Worm (Caenorhabditis elegans) whole organism, midembryonic: ENCODE measurements around the gene hira-1.

Experiments
- T22C8.4 ChIP-seq: fragments of 200-800 bp; sonication (Bioruptor generic); IDR thresholded peaks from 2 replicates; pipeline ENCODE4 v1.3.6; 2022; ENCODE audit warnings: missing genetic modification characterization, missing compliant biosample characterization
- cog-1 ChIP-seq: sonication (generic microtip); optimal IDR thresholded peaks from 2 replicates; lab custom pipeline; 2016; ENCODE audit warnings: missing genetic modification characterization, missing compliant biosample characterization
- flt-1 ChIP-seq: fragments of 200-800 bp; sonication (Bioruptor generic); IDR thresholded peaks from 2 replicates; pipeline ENCODE4 v1.3.6; 2022; ENCODE audit warnings: missing genetic modification characterization, missing compliant biosample characterization
- klf-2 ChIP-seq: fragments of 200-800 bp; sonication (Bioruptor generic); conservative IDR thresholded peaks from 2 replicates; pipeline ENCODE4 v1.3.6; 2022; ENCODE audit warnings: missing genetic modification reagents, missing genetic modification characterization, missing compliant biosample characterization
- med-1 ChIP-seq: sonication (generic microtip); optimal IDR thresholded peaks from 2 replicates; lab custom pipeline; 2017; ENCODE audit warnings: missing genetic modification characterization, mild to moderate bottlenecking, missing compliant biosample characterization, antibody characterized with exemption, missing genetic modification reagents; ENCODE audit not compliant: insufficient read depth
- ref-1 ChIP-seq: fragments of 200-800 bp; sonication (Bioruptor generic); conservative IDR thresholded peaks from 2 replicates; pipeline ENCODE4 v1.3.6; 2022; ENCODE audit warnings: missing genetic modification reagents, missing genetic modification characterization, missing compliant biosample characterization
- tab-1 ChIP-seq: fragments of 200-800 bp; sonication (Bioruptor generic); IDR thresholded peaks from 2 replicates; pipeline ENCODE4 v1.3.6; 2022; ENCODE audit warnings: missing genetic modification characterization, missing compliant biosample characterization
- ztf-23 ChIP-seq: fragments of 200-800 bp; sonication (Bioruptor generic); IDR thresholded peaks from 2 replicates; pipeline ENCODE4 v1.3.6; 2022; ENCODE audit warnings: missing genetic modification reagents, missing genetic modification characterization, missing compliant biosample characterization
- ztf-29 ChIP-seq: fragments of 200-800 bp; sonication (Bioruptor generic); IDR thresholded peaks from 2 replicates; pipeline ENCODE4 v1.3.6; 2022; ENCODE audit warnings: missing genetic modification reagents, missing genetic modification characterization, missing compliant biosample characterization

Gene hira-1

ce11 chrIII:5217511-5217910 lies 26.6 kb downstream of the hira-1 start, which contains the start of gene cutl-19:
cutl-19 (minus strand) TSS chrIII:5217611.
- TF ChIP-seq flt-1 (GFP tag; lab: Robert Waterston, UW) (no peak), ztf-29 (GFP tag; lab: Robert Waterston, UW) (no peak), klf-2 (GFP tag; lab: Robert Waterston, UW) (no peak), med-1 (GFP tag; lab: Kevin White, UChicago) (no peak), T22C8.4 (GFP tag; lab: Robert Waterston, UW) (no peak), ref-1 (GFP tag; lab: Robert Waterston, UW) (no peak), tab-1 (GFP tag; lab: Robert Waterston, UW) (no peak), cog-1 (no peak), ztf-23 (GFP tag; lab: Robert Waterston, UW) (no peak)

DNA sequence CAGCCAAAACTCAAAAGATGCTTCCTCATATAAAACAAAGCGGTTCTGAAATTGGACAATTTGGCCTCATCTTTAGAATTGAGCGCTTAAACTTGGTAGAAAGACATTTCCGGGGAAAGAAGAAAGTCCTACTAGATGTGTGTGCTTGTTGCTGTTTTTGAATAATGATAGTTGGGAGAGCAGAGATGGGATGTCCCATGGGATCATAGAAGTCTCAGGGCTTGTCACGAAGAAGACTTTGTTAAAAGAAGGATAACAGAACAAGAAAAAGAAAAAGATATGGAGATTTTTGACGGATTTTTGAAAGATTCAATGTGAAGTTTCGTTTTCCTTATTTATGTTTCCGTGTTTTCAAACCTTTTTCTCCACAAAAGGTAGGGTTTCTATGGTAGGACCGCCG lies 27.8 kb downstream of the hira-1 start, which contains the start of gene ZC155.2:
TSS of gene ZC155.2 (plus strand) at position 301 of the 400 bp plus-strand sequence.
- TF ChIP-seq flt-1 (GFP tag; lab: Robert Waterston, UW) = no peak

- TF ChIP-seq med-1 (GFP tag; lab: Kevin White, UChicago) = no peak
- TF ChIP-seq ref-1 (GFP tag; lab: Robert Waterston, UW) = no peak
- no peak for TF ChIP-seq ztf-29 (GFP tag; lab: Robert Waterston, UW)
- no peak for TF ChIP-seq klf-2 (GFP tag; lab: Robert Waterston, UW)
- no peak for TF ChIP-seq flt-1 (GFP tag; lab: Robert Waterston, UW)
- no peak for TF ChIP-seq tab-1 (GFP tag; lab: Robert Waterston, UW)
- TF ChIP-seq T22C8.4 (GFP tag; lab: Robert Waterston, UW) = no peak
- TF ChIP-seq cog-1 = no peak
- TF ChIP-seq ztf-23 (GFP tag; lab: Robert Waterston, UW) = no peak
Observed at ce11 chrIII:5221820-5222219, 30.9 kb downstream of the hira-1 start.

- TF ChIP-seq T22C8.4 (GFP tag; lab: Robert Waterston, UW) (no peak), ref-1 (GFP tag; lab: Robert Waterston, UW) (no peak), ztf-29 (GFP tag; lab: Robert Waterston, UW) (no peak), flt-1 (GFP tag; lab: Robert Waterston, UW) (no peak), ztf-23 (GFP tag; lab: Robert Waterston, UW) (no peak), med-1 (GFP tag; lab: Kevin White, UChicago) (no peak), klf-2 (GFP tag; lab: Robert Waterston, UW) (no peak), cog-1 (no peak), tab-1 (GFP tag; lab: Robert Waterston, UW) (no peak)
Observed at ce11 chrIII:5222777-5223176, 31.9 kb downstream of the hira-1 start.

DNA sequence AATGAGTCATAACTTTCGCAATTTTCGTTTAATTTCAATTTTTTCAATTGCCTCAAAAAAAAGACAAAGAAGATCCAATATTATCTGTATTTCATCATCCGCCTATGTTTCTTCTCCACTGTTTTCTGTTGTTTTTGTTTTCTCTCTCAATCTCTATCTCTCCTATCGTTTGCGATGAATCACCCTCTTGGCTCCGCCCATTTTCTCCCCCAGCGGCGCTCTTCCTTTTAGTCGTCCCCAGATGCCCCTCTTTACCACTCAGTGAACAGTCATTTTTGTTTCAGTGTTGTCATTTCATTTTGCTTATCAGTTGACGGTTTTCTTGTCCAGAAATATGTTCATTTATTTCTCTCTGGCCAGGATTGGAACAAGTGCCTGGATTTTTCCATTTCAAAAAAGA lies 34.0 kb downstream of the hira-1 start:
- TF ChIP-seq tab-1 (GFP tag; lab: Robert Waterston, UW) = no peak
- no peak for TF ChIP-seq med-1 (GFP tag; lab: Kevin White, UChicago)
- no peak for TF ChIP-seq klf-2 (GFP tag; lab: Robert Waterston, UW)
- TF ChIP-seq ref-1 (GFP tag; lab: Robert Waterston, UW) = no peak
- TF ChIP-seq T22C8.4 (GFP tag; lab: Robert Waterston, UW) = no peak
- no peak for TF ChIP-seq flt-1 (GFP tag; lab: Robert Waterston, UW)
- no peak for TF ChIP-seq ztf-23 (GFP tag; lab: Robert Waterston, UW)
- no peak for TF ChIP-seq ztf-29 (GFP tag; lab: Robert Waterston, UW)
- no peak for TF ChIP-seq cog-1

DNA sequence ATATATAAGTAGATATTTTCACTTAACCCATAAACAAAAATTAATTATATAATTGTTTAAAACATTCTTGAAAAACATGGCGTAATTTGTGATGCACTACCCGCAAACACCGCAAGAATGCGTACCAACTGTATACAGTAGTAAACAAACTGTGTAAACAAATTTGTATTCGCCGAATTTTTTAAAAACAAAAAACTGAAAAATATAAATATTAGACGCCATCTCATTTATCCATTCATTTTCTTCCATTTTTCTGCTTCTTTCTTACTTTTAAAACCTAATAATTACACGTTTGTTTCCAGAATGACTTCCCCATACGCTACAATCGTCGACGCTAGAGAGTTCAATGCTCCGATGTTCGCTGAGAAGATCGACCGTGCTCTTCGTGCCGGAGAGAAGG lies 34.4 kb downstream of the hira-1 start, which contains the start of gene nex-1:
TSS of gene nex-1 (plus strand) at position 301 of the 400 bp plus-strand sequence.
- TF ChIP-seq ztf-23 (GFP tag; lab: Robert Waterston, UW) = no peak

ce11 chrIII:5227831-5228467 lies 37.0 kb downstream of the hira-1 start, which contains the start of the genes C34E10.12, C34E10.10 and atp-2:
C34E10.12 (minus strand) TSS chrIII:5227881.
C34E10.10 (minus strand) TSS chrIII:5227884.
atp-2 (plus strand) TSS chrIII:5228417.
- peak; percentile 25 for TF ChIP-seq cog-1
- peak; percentile 69; the same call in 1 of the 2 replicates for TF ChIP-seq ztf-23 (GFP tag; lab: Robert Waterston, UW)
- TF ChIP-seq tab-1 (GFP tag; lab: Robert Waterston, UW) = no peak
- peak; percentile 7 for TF ChIP-seq med-1 (GFP tag; lab: Kevin White, UChicago)
- no peak for TF ChIP-seq T22C8.4 (GFP tag; lab: Robert Waterston, UW)
- peak; percentile 72 for TF ChIP-seq ztf-29 (GFP tag; lab: Robert Waterston, UW)

DNA sequence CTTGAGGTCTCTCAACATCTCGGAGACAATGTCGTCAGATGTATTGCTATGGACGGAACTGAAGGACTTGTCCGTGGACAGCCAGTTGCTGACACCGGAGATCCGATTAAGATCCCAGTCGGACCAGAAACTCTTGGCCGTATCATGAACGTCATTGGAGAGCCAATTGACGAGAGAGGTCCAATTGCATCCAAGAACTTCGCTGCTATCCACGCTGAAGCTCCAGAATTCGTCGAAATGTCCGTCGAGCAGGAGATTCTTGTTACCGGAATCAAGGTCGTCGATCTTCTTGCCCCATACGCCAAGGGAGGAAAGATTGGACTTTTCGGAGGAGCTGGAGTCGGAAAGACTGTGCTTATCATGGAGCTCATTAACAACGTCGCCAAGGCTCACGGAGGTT lies 37.9 kb downstream of the hira-1 start:
- TF ChIP-seq cog-1 = no peak
- TF ChIP-seq flt-1 (GFP tag; lab: Robert Waterston, UW) = no peak
- no peak for TF ChIP-seq T22C8.4 (GFP tag; lab: Robert Waterston, UW)
- TF ChIP-seq ztf-23 (GFP tag; lab: Robert Waterston, UW) = no peak
- no peak for TF ChIP-seq ztf-29 (GFP tag; lab: Robert Waterston, UW)
- no peak for TF ChIP-seq tab-1 (GFP tag; lab: Robert Waterston, UW)
- no peak for TF ChIP-seq ref-1 (GFP tag; lab: Robert Waterston, UW)
- no peak for TF ChIP-seq med-1 (GFP tag; lab: Kevin White, UChicago)
- no peak for TF ChIP-seq klf-2 (GFP tag; lab: Robert Waterston, UW)

DNA sequence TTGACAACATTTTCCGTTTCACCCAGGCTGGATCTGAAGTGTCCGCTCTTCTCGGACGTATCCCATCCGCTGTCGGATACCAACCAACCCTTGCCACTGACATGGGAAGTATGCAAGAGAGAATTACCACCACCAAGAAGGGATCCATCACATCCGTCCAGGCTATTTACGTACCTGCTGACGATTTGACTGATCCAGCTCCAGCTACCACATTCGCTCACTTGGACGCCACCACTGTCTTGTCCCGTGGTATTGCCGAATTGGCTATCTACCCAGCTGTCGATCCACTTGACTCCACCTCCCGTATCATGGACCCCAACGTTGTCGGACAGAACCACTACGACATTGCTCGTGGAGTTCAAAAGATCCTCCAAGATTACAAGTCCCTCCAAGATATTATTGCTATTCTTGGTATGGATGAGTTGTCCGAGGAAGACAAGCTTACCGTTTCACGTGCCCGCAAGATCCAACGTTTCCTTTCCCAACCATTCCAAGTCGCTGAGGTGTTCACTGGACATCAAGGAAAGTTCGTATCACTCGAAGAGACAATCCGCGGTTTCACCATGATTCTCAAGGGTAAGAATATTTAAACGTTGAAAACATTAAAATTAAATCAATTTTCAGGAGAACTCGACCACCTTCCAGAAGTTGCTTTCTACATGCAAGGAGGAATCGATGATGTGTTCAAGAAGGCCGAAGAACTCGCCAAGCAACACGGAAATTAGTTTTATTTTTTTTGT lies 38.8 kb downstream of the hira-1 start:
- no peak for TF ChIP-seq T22C8.4 (GFP tag; lab: Robert Waterston, UW)
- no peak for TF ChIP-seq ztf-23 (GFP tag; lab: Robert Waterston, UW)
- TF ChIP-seq klf-2 (GFP tag; lab: Robert Waterston, UW) = no peak
- no peak for TF ChIP-seq med-1 (GFP tag; lab: Kevin White, UChicago)
- TF ChIP-seq ref-1 (GFP tag; lab: Robert Waterston, UW) = no peak
- TF ChIP-seq tab-1 (GFP tag; lab: Robert Waterston, UW) = no peak
- no peak for TF ChIP-seq cog-1
- no peak for TF ChIP-seq flt-1 (GFP tag; lab: Robert Waterston, UW)
- TF ChIP-seq ztf-29 (GFP tag; lab: Robert Waterston, UW) = no peak
